Worm (Caenorhabditis elegans): ENCODE results near the gene F44E2.3.

The F44E2.3 gene

DNA sequence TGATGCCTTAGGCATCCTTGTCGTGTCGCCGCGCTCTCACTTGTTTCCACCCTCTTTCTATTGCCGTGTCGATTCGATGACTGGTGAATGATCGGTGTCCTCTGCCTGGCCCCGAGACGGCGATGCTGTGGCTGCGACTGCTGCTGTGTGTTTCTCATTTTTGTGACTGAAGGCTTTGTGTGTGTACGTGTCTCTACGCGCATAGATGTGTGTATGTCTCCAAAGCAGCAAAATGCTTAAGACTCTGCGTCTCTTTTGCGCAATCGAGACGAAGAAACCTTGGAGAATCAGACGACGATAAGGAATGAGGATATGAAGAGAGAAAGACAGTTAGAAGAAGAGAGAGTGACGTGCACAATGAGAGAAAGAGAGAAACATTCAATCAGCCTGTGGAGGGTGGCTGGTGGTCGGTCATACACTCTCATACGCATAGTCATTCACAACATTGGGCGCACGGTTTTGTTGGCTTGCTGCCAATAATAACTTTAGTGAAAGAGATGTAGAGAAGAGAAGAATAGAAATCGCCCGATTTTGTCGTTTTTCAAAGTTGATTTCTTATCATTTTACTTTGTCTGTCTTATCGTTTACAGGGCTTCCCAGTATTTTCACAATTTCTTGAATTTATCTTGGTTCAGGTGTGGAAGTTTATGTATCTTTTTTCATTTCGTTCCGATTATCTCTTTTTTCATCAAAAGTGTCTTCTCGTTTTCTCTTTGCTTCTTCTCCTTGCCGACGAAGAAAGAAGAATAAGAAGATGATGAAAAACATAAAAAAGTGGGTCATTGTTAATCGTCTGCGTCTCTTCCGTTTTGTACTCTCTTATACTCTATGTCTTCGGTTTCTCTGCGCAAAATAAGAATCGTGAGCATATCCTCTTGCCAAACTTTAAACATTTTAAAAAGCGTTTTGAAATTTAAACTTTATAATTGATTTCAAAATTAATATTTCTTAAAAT lies 27.0 kb downstream of the F44E2.3 start (continued):
- TF ChIP-seq mls-2 (tag; optimal IDR thresholded peaks at IDR 0.05): peak; percentile 86
- peak; percentile 89 for TF ChIP-seq ztf-11 (tag; optimal IDR thresholded peaks at IDR 0.05)
- no peak for TF ChIP-seq sem-2 (GFP tag; optimal IDR thresholded peaks at IDR 0.05)
- TF ChIP-seq pha-4 (tag; optimal IDR thresholded peaks at IDR 0.05): peak; percentile 89
- TF ChIP-seq cnd-1 (tag; optimal IDR thresholded peaks at IDR 0.05): peak; percentile 69
- peak; percentile 39 for TF ChIP-seq zip-8 (tag; optimal IDR thresholded peaks at IDR 0.05)
- peak; percentile 99 for TF ChIP-seq unc-62 (GFP tag; optimal IDR thresholded peaks at IDR 0.05)
- TF ChIP-seq bed-3 (GFP tag; optimal IDR thresholded peaks at IDR 0.05): peak; percentile 48
- peak; percentile 11 for TF ChIP-seq nhr-28 (tag; optimal IDR thresholded peaks at IDR 0.05)

DNA sequence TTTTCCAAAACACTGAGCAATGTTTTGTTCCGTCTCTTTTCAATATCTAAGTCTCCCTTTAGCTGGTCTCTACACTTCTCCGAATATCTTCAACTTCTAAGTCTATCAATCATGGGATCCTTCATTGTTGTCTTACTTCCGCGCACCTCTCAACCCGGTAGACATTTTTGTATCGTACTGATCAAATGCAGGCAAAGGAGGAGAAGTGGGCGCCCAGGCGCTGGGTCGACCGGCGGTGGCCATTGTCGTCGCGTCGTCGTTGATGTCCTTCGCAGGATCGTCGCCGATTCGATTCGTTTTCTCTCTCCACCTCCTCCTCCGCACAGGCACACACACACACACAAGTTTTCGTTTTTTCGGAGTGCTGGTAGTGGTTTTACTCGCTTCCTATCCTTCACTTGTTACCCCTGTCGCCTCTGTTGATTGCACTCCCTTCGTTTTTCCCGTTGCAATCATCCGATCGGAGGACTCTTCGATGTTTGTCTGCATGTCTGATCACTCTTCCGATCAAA lies 27.7 kb downstream of the F44E2.3 start:
- TF ChIP-seq zip-8 (tag; optimal IDR thresholded peaks at IDR 0.05): no peak
- peak; percentile 31 for TF ChIP-seq blmp-1 (tag; optimal IDR thresholded peaks at IDR 0.05)

DNA sequence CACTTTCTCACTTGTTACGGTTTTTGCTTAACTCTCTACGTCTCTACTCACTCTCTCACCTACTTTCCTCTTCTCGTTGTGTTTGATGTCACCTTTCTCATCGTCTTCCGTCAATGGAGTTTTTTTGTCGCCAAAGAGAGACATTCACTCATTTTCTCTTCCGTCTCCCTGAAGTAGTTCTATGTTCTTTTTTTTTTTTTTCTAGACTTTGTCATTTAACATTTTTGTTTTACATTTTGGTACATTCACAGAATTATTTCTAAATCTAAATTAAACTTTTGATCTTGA lies 28.4 kb downstream of the F44E2.3 start:
- TF ChIP-seq sptf-1 (tag; optimal IDR thresholded peaks at IDR 0.05): no peak
- TF ChIP-seq unc-62 (GFP tag; optimal IDR thresholded peaks at IDR 0.05): no peak
- TF ChIP-seq lsy-2 (tag; optimal IDR thresholded peaks at IDR 0.05): no peak
- no peak for TF ChIP-seq ceh-83 (GFP tag; optimal IDR thresholded peaks at IDR 0.05)
- no peak for TF ChIP-seq blmp-1 (tag; optimal IDR thresholded peaks at IDR 0.05)
- no peak for TF ChIP-seq sem-2 (GFP tag; optimal IDR thresholded peaks at IDR 0.05)
- TF ChIP-seq nhr-28 (tag; optimal IDR thresholded peaks at IDR 0.05): no peak
- TF ChIP-seq mep-1 (tag; optimal IDR thresholded peaks at IDR 0.05): no peak
- no peak for TF ChIP-seq M03D4.4 (tag; optimal IDR thresholded peaks at IDR 0.05)

DNA sequence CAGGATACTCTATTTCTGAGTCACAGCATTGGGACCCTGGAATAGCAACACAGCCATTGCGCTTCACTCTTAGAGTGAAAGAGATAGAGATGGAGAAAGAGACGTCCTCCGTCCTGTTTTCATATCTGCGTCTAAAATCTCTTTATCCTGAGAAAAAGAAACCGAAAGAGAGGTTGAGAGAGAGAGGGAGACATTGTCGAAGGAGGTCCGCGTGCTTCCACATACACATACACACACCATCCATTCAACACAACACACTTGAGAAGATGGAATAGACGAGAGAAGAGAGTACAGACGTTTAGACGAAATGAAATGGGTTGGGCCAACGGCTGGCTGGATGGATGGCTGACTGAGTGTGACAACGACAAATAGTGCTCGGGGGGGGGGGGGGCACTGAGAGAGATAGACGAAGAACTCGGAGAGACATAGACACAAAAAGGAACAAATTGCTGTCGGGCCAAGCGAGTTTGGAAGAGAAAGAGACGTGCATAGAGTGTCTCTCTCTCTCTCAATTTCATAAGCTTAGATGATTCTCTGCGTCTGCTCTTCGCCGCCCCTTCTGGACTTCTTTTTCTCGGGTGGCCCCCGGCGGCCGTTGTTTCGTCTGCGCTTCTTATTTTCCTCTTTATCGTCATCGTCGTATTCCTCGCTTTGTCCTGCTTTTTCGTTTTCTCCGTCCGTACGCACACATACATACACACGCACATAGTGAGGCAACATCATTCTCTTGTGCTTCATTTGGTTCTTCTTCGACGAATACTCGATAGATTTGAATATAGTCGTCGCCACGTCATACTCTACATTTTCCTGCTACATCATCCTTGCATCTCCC lies 28.9 kb downstream of the F44E2.3 start, which contains the start of gene F54F2.6:
Gene F54F2.6 (minus strand): TSS at position 738 of the 832 bp plus-strand sequence.
- TF ChIP-seq ham-2 (GFP tag; optimal IDR thresholded peaks at IDR 0.05) (peak; percentile 65), zip-8 (tag; optimal IDR thresholded peaks at IDR 0.05) (peak; percentile 11), unc-39 (tag; optimal IDR thresholded peaks at IDR 0.05) (no peak), unc-62 (GFP tag; optimal IDR thresholded peaks at IDR 0.05) (peak; percentile 96), mls-2 (tag; optimal IDR thresholded peaks at IDR 0.05) (peak; percentile 92), unc-120 (tag; optimal IDR thresholded peaks at IDR 0.05; ENCODE audit: poor library complexity, severe bottlenecking) (peak; percentile 93), nhr-28 (tag; optimal IDR thresholded peaks at IDR 0.05) (no peak), nhr-76 (tag; optimal IDR thresholded peaks at IDR 0.05) (no peak), flh-1 (GFP tag; optimal IDR thresholded peaks at IDR 0.05) (no peak), lsy-2 (tag; optimal IDR thresholded peaks at IDR 0.05) (peak; percentile 58), cnd-1 (tag; optimal IDR thresholded peaks at IDR 0.05) (peak; percentile 60), lin-13 (tag; optimal IDR thresholded peaks at IDR 0.05) (peak; percentile 53), drap-1 (GFP tag; optimal IDR thresholded peaks at IDR 0.05) (peak; percentile 56), snpc-4 (tag; optimal IDR thresholded peaks at IDR 0.05) (no peak), M03D4.4 (tag; optimal IDR thresholded peaks at IDR 0.05) (peak; percentile 80), ceh-43 (GFP tag; optimal IDR thresholded peaks at IDR 0.05) (no peak), elt-1 (tag; optimal IDR thresholded peaks at IDR 0.05; ENCODE audit: borderline replicate concordance, insufficient read depth) (no peak), nhr-237 (tag; optimal IDR thresholded peaks at IDR 0.05) (peak; percentile 72), ces-1 (GFP tag; optimal IDR thresholded peaks at IDR 0.05) (peak; percentile 87), nhr-2 (tag; optimal IDR thresholded peaks at IDR 0.05) (peak; percentile 63), sem-2 (GFP tag; optimal IDR thresholded peaks at IDR 0.05) (no peak), hlh-1 (tag; optimal IDR thresholded peaks at IDR 0.05) (peak; percentile 83), bed-3 (GFP tag; optimal IDR thresholded peaks at IDR 0.05) (no peak), tbx-8 (GFP tag; optimal IDR thresholded peaks at IDR 0.05) (peak; percentile 14), pha-4 (tag; optimal IDR thresholded peaks at IDR 0.05) (peak; percentile 78), lin-32 (GFP tag; optimal IDR thresholded peaks at IDR 0.05) (no peak), nhr-12 (tag; optimal IDR thresholded peaks at IDR 0.05) (peak; percentile 33), blmp-1 (tag; optimal IDR thresholded peaks at IDR 0.05) (no peak), ceh-83 (GFP tag; optimal IDR thresholded peaks at IDR 0.05) (no peak), mab-5 (tag; optimal IDR thresholded peaks at IDR 0.05) (no peak), ceh-39 (tag; optimal IDR thresholded peaks at IDR 0.05) (no peak), sptf-1 (tag; optimal IDR thresholded peaks at IDR 0.05) (peak; percentile 78), ztf-11 (tag; optimal IDR thresholded peaks at IDR 0.05) (peak; percentile 66), elt-3 (tag; optimal IDR thresholded peaks at IDR 0.05) (peak; percentile 39), mep-1 (tag; optimal IDR thresholded peaks at IDR 0.05) (no peak)

All from whole organism, mixed stage, embryonic.